Fruit fly (Drosophila melanogaster): Measurements from ENCODE around the gene Act88F.
A peak's percentile ranks its signal among the peaks of the same experiment; 100 is the strongest.

The Act88F gene

DNA sequence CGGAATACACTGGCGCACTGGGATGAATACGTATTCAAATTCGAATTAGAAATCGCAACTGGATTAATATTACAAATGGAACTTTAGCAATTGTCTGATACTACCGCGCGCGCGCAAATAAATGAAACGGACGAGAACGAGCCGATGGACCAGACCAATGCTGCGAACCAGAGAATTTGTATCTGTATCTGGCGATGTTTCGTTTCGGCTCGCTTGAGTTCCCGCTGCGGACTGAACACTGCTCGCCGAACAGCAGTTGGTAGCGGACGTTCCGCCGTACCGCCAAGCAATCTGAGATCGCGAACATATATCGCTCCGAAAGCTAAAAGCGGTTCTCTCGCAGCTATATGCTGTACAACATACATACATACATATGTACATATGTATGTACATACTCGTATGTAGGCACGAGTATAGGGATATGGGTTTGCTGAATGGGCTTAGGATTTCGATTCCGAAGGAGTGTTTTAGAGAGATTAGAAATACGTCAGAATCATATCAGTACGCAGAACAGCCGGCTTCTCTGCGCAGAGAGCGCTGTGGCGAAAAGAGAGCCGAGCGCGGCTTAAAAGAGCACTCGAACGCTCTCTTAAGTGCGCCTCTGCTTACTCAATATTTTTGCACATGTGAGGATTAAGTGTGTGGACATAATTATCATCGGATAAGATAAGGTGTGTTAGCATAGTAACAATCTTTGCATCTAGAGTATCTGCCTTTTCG is 36.4 kb downstream of the Act88F start, which contains the start of gene AdamTS-A:
AdamTS-A (minus strand) TSS at position 221 of the 720 bp plus-strand sequence.
- TF ChIP-seq Dip3 (GFP tag; optimal IDR thresholded peaks at IDR 0.05) (no peak), CTCF (GFP tag; optimal IDR thresholded peaks at IDR 0.05) (no peak), ATbp (GFP tag; optimal IDR thresholded peaks at IDR 0.05) (no peak), CG1529 (GFP tag; optimal IDR thresholded peaks at IDR 0.05) (no peak), lbe (GFP tag; optimal IDR thresholded peaks at IDR 0.05) (peak; percentile 0), schlank (tag; optimal IDR thresholded peaks at IDR 0.05) (no peak), trem (tag; optimal IDR thresholded peaks at IDR 0.05) (no peak), CG43689 (GFP tag; IDR thresholded peaks at IDR 0.05) (no peak), Dll (GFP tag; IDR thresholded peaks at IDR 0.05; ENCODE audit: partially characterized antibody) (0 out of 4 replicates have a peak, but pooled peaks have one; percentile 24), dpn (GFP tag; optimal IDR thresholded peaks at IDR 0.05) (no peak), p53 (GFP tag; optimal IDR thresholded peaks at IDR 0.05) (no peak), chm (GFP tag; IDR thresholded peaks at IDR 0.05) (peak; percentile 51; the same call in 1 of the 2 replicates), CG15696 (tag; optimal IDR thresholded peaks at IDR 0.05) (no peak), cg (GFP tag; optimal IDR thresholded peaks at IDR 0.05) (peak; percentile 0), CG10979 (tag; optimal IDR thresholded peaks at IDR 0.05) (no peak), CG15601 (tag; optimal IDR thresholded peaks at IDR 0.05) (no peak), so (GFP tag; IDR thresholded peaks at IDR 0.05) (0 out of 3 replicates have a peak, but pooled peaks have one; percentile 34), seq (GFP tag; IDR thresholded peaks at IDR 0.05) (no peak), CG16813 (GFP tag; IDR thresholded peaks at IDR 0.05; ENCODE audit: partially characterized antibody) (no peak), ci (GFP tag; IDR thresholded peaks at IDR 0.05) (0 out of 3 replicates have a peak, but pooled peaks have one; percentile 31), sens (GFP tag) (peak; percentile 47), Atf6 (GFP tag; IDR thresholded peaks at IDR 0.05) (no peak), MBD-R2 (GFP tag; IDR thresholded peaks at IDR 0.05) (peak; percentile 24; the same call in 1 of the 2 replicates), sob (GFP tag; IDR thresholded peaks at IDR 0.05) (0 out of 2 replicates have a peak, but pooled peaks have one; percentile 20), yki (optimal IDR thresholded peaks at IDR 0.05) (peak; percentile 53), CG14050 (GFP tag; IDR thresholded peaks at IDR 0.05) (no peak), Kr (GFP tag; optimal IDR thresholded peaks at IDR 0.05) (no peak), E2f1 (GFP tag; IDR thresholded peaks at IDR 0.05) (0 out of 2 replicates have a peak, but pooled peaks have one; percentile 15), her (GFP tag; optimal IDR thresholded peaks at IDR 0.05) (no peak), CG5180 (GFP tag; optimal IDR thresholded peaks at IDR 0.05) (peak; percentile 83), CG34422 (GFP tag; IDR thresholded peaks at IDR 0.05) (no peak), crc (GFP tag; optimal IDR thresholded peaks at IDR 0.05) (no peak), Opbp (GFP tag; IDR thresholded peaks at IDR 0.05; ENCODE audit: partially characterized antibody) (no peak), Pdp1 (GFP tag; optimal IDR thresholded peaks at IDR 0.05) (no peak), Doc2 (GFP tag; IDR thresholded peaks at IDR 0.05) (no peak), ken (GFP tag; IDR thresholded peaks at IDR 0.05) (no peak), danr (GFP tag; IDR thresholded peaks at IDR 0.05) (no peak), CG34224 (GFP tag; IDR thresholded peaks at IDR 0.05; ENCODE audit: partially characterized antibody) (0 out of 3 replicates have a peak, but pooled peaks have one; percentile 31), CG15479 (GFP tag; optimal IDR thresholded peaks at IDR 0.05) (peak; percentile 75), gcm (GFP tag; optimal IDR thresholded peaks at IDR 0.05) (no peak), HmgD (GFP tag; optimal IDR thresholded peaks at IDR 0.05) (no peak), GATAe (GFP tag; conservative IDR thresholded peaks at IDR 0.05) (no peak), zfh1 (GFP tag; IDR thresholded peaks at IDR 0.05) (no peak), Hmx (GFP tag; optimal IDR thresholded peaks at IDR 0.05) (no peak), lab (GFP tag; optimal IDR thresholded peaks at IDR 0.05) (peak; percentile 2), Sin3A (optimal IDR thresholded peaks at IDR 0.05) (no peak), repo (GFP tag; optimal IDR thresholded peaks at IDR 0.05) (no peak), CG4730 (GFP tag; IDR thresholded peaks at IDR 0.05) (no peak), odd (GFP tag; optimal IDR thresholded peaks at IDR 0.05) (no peak), amos (GFP tag; IDR thresholded peaks at IDR 0.05; ENCODE audit: partially characterized antibody) (peak; percentile 30; the same call in 1 of the 2 replicates), vvl (GFP tag; IDR thresholded peaks at IDR 0.05) (peak; percentile 29; the same call in 1 of the 2 replicates)

All from whole organism, embryonic.